Fruit fly (Drosophila melanogaster) whole organism, prepupa: ENCODE measurements around the gene CG16957.

Source experiments
- Blimp-1 ChIP-seq: fragments of 200-800 bp; sonication (Bioruptor generic); optimal IDR thresholded peaks from 3 replicates; lab custom pipeline; 2017; ENCODE audit warnings: missing biosample characterization, missing genetic modification characterization, mild to moderate bottlenecking, moderate library complexity, missing genetic modification reagents
- CG16779 ChIP-seq: fragments of 200-800 bp; sonication (Bioruptor generic); optimal IDR thresholded peaks from 3 replicates; lab custom pipeline; 2017; ENCODE audit warnings: missing biosample characterization, mild to moderate bottlenecking, missing genetic modification characterization
- CG6854 ChIP-seq: fragments of 200-800 bp; sonication (Bioruptor generic); optimal IDR thresholded peaks from 2 replicates; lab custom pipeline; 2017; ENCODE audit warnings: missing biosample characterization, mild to moderate bottlenecking, missing genetic modification characterization
- OdsH ChIP-seq: fragments of 200-800 bp; sonication (Bioruptor generic); optimal IDR thresholded peaks from 3 replicates; lab custom pipeline; 2016; ENCODE audit warnings: missing biosample characterization, missing genetic modification characterization
- Sox14 ChIP-seq: fragments of 200-800 bp; sonication (Bioruptor generic); optimal IDR thresholded peaks from 3 replicates; lab custom pipeline; 2016; ENCODE audit warnings: missing biosample characterization, missing genetic modification characterization
- Sox15 ChIP-seq: fragments of 200-800 bp; sonication (Bioruptor generic); optimal IDR thresholded peaks from 3 replicates; lab custom pipeline; 2016; ENCODE audit warnings: missing biosample characterization, missing genetic modification characterization

DNA sequence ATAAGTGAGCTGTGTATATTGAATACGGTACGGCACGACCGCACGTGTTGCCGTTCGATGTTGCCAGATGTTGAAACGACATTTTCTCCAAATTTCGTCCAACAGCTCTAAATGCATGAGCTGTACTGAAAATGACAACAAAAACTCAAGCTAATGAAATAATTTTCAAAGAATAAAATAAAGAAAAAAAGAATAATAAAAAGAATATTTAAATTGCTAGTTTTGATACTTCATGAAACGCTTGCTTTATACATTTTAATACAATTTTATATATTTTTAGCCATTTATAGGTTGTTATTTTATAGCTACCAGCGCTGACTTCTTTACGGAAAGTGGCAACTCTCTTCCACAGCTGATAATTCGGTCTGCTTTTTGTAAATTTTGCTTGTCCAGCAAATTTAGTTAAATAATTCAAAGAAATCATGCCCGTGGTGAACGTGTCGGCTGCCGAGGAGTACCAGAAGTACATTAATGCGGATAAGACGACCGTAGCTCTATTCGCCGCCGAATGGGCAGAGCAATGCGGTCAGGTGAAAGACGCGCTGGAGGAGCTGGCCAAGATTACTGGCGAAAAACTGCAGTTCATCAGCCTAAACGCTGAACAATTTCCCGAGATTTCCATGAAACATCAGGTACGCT is 29.8 kb downstream of the CG16957 start, which contains the start of the genes Nnp-1 and Grx3:
- TF ChIP-seq OdsH (GFP tag; lab: Kevin White, UChicago) (no peak), Blimp-1 (GFP tag; lab: Kevin White, UChicago) (no peak), CG16779 (tag; lab: Kevin White, UChicago) (no peak), Sox15 (peak; percentile 20), CG6854 (GFP tag; lab: Kevin White, UChicago) (no peak), Sox14 (GFP tag; lab: Kevin White, UChicago) (no peak)
